ENCODE assay signal across 2 fruit fly cellular contexts in the genomic region with DNA sequence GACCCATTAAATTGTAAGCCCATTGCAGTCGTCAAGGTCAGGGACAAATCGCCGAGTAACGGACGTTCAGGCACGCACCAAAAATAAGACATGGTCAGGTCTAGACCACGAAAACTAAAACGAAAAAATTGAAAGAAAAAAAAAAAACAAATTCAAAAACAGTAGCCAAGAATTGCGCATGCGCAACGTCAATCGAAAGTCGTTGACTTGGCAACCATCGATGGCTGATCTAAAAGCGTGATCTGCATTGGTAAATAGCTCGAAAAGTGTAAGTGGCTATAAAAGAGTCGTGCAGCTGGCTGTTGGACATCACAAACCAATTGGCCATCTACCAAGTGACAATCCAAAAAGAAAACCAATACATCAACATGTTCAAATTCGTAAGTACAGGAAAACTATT.
TF ChIP-seq lines count a peak whose summit lies in the region.

CG13678 (plus strand) TSS at position 307 of the 400 bp plus-strand sequence.

- TF ChIP-seq CTCF in whole organism, embryonic (GFP tag; optimal IDR thresholded peaks at IDR 0.05; lab: Kevin White, UChicago): no peak

TF ChIP-seq in whole organism, adult, 20 proteins besides CTCF, POLR2A, EP300 and RAD21:
- no peak for TF ChIP-seq pad (GFP tag; optimal IDR thresholded peaks at IDR 0.05; lab: Kevin White, UChicago)
- no peak for TF ChIP-seq CG7045 (GFP tag; optimal IDR thresholded peaks at IDR 0.05; lab: Kevin White, UChicago)
- peak; percentile 5 for TF ChIP-seq kay (GFP tag; lab: Kevin White, UChicago; ENCODE audit: borderline replicate concordance)
- no peak for TF ChIP-seq toe (GFP tag; optimal IDR thresholded peaks at IDR 0.05; lab: Kevin White, UChicago)
- TF ChIP-seq CG14711 (tag; optimal IDR thresholded peaks at IDR 0.05; lab: Kevin White, UChicago): no peak
- no peak for TF ChIP-seq bab1 (GFP tag; optimal IDR thresholded peaks at IDR 0.05; lab: Kevin White, UChicago)

TF ChIP-seq in whole organism, embryonic, 481 proteins besides CTCF, POLR2A, EP300 and RAD21:
- TF ChIP-seq kni (GFP tag; optimal IDR thresholded peaks at IDR 0.05; lab: Kevin White, UChicago): peak; percentile 79
- TF ChIP-seq CG34224 (GFP tag; IDR thresholded peaks at IDR 0.05; lab: Robert Waterston, UW; ENCODE audit: partially characterized antibody): no peak
- no peak for TF ChIP-seq CG1647 (GFP tag; optimal IDR thresholded peaks at IDR 0.05; lab: Kevin White, UChicago)
- TF ChIP-seq vvl (GFP tag; IDR thresholded peaks at IDR 0.05; lab: Robert Waterston, UW): 0 out of 2 replicates have a peak, but pooled peaks have one; percentile 44
- no peak for TF ChIP-seq yki (optimal IDR thresholded peaks at IDR 0.05; lab: Kevin White, UChicago)
- TF ChIP-seq Nf-YB (GFP tag; optimal IDR thresholded peaks at IDR 0.05; lab: Kevin White, UChicago): no peak
- peak; percentile 87 for TF ChIP-seq Blimp-1 (GFP tag; optimal IDR thresholded peaks at IDR 0.05; lab: Kevin White, UChicago)
- TF ChIP-seq CG4730 (GFP tag; IDR thresholded peaks at IDR 0.05; lab: Robert Waterston, UW): no peak
- TF ChIP-seq ac (GFP tag; optimal IDR thresholded peaks at IDR 0.05; lab: Kevin White, UChicago): no peak
- TF ChIP-seq CG16779 (GFP tag; IDR thresholded peaks at IDR 0.05; lab: Robert Waterston, UW): no peak
- TF ChIP-seq CG14965 (GFP tag; optimal IDR thresholded peaks at IDR 0.05; lab: Kevin White, UChicago; ENCODE audit: borderline replicate concordance): no peak
- no peak for TF ChIP-seq tll (GFP tag; optimal IDR thresholded peaks at IDR 0.05; lab: Kevin White, UChicago)
- no peak for TF ChIP-seq CG10654 (GFP tag; optimal IDR thresholded peaks at IDR 0.05; lab: Kevin White, UChicago)
- no peak for TF ChIP-seq CG32772 (GFP tag; IDR thresholded peaks at IDR 0.05; lab: Robert Waterston, UW)

Comparison
In these comparisons a context has a peak if more than half of its experiments do, and no peak if none do; other contexts are left out.
1. Of the 1 proteins assayed by ChIP-seq in both whole organism, embryonic and whole organism, adult: peak only in whole organism, embryonic: none; only in whole organism, adult: kay; in both: none; in neither: 0.